Fruit fly (Drosophila melanogaster): ENCODE results near the gene CG14829.

Gene CG14829

dm6 chr3L:7263757-7264516 lies 26.0 kb upstream of the CG14829 start, which contains the start of gene CG14830 (continued):
- TF ChIP-seq pnt (GFP tag; optimal IDR thresholded peaks at IDR 0.05) = no peak
- TF ChIP-seq Blimp-1 (GFP tag; optimal IDR thresholded peaks at IDR 0.05) = peak; percentile 24
- no peak for TF ChIP-seq HLHmδ (GFP tag; optimal IDR thresholded peaks at IDR 0.05)
- TF ChIP-seq CoRest (tag; optimal IDR thresholded peaks at IDR 0.05) = no peak

- TF ChIP-seq Ssrp (tag; optimal IDR thresholded peaks at IDR 0.05) (no peak), Ada2b (GFP tag; IDR thresholded peaks at IDR 0.05) (peak; percentile 25; the same call in 1 of the 2 replicates), fu2 (GFP tag; optimal IDR thresholded peaks at IDR 0.05) (no peak), tap (tag; optimal IDR thresholded peaks at IDR 0.05) (no peak), Dek (tag; optimal IDR thresholded peaks at IDR 0.05) (no peak), caup (GFP tag; optimal IDR thresholded peaks at IDR 0.05; ENCODE audit: severe bottlenecking) (peak; percentile 4), tll (GFP tag; optimal IDR thresholded peaks at IDR 0.05) (no peak), scrt (GFP tag; optimal IDR thresholded peaks at IDR 0.05) (no peak), crp (GFP tag; optimal IDR thresholded peaks at IDR 0.05) (no peak), Atf6 (GFP tag; IDR thresholded peaks at IDR 0.05) (no peak), CG9797 (GFP tag; optimal IDR thresholded peaks at IDR 0.05) (no peak), CG7556 (GFP tag; optimal IDR thresholded peaks at IDR 0.05) (peak; percentile 13), CG2678 (tag; optimal IDR thresholded peaks at IDR 0.05) (peak; percentile 63), Mad (GFP tag; optimal IDR thresholded peaks at IDR 0.05) (no peak), so (GFP tag; IDR thresholded peaks at IDR 0.05) (no peak), CG14710 (tag; optimal IDR thresholded peaks at IDR 0.05) (no peak), Atf-2 (GFP tag; optimal IDR thresholded peaks at IDR 0.05) (no peak), Mrtf (GFP tag; IDR thresholded peaks at IDR 0.05) (no peak), Trl (optimal IDR thresholded peaks at IDR 0.05) (no peak), Trl (GFP tag; optimal IDR thresholded peaks at IDR 0.05) (no peak), CG10431 (GFP tag; optimal IDR thresholded peaks at IDR 0.05) (no peak), CG7839 (tag; optimal IDR thresholded peaks at IDR 0.05) (peak; percentile 59), CrebB (tag; optimal IDR thresholded peaks at IDR 0.05) (no peak), CG30431 (GFP tag; optimal IDR thresholded peaks at IDR 0.05) (no peak), prd (optimal IDR thresholded peaks at IDR 0.05) (no peak), prd (GFP tag; IDR thresholded peaks at IDR 0.05) (peak; percentile 51; the same call in 1 of the 3 replicates), Hr39 (optimal IDR thresholded peaks at IDR 0.05) (no peak), Aef1 (GFP tag; IDR thresholded peaks at IDR 0.05) (no peak; the same call in 2 of the 3 replicates), Oli (tag; optimal IDR thresholded peaks at IDR 0.05) (peak; percentile 13), gsb-n (tag; optimal IDR thresholded peaks at IDR 0.05) (no peak), Awh (GFP tag; IDR thresholded peaks at IDR 0.05) (no peak), slbo (GFP tag; IDR thresholded peaks at IDR 0.05) (peak; percentile 23; the same call in 1 of the 2 replicates), nerfin-1 (tag; optimal IDR thresholded peaks at IDR 0.05) (peak; percentile 27), pita (GFP tag; optimal IDR thresholded peaks at IDR 0.05) (no peak), sens (GFP tag) (peak; percentile 24), sd (tag; optimal IDR thresholded peaks at IDR 0.05) (no peak), unc-4 (GFP tag; IDR thresholded peaks at IDR 0.05; ENCODE audit: partially characterized antibody) (no peak), CG2120 (GFP tag; optimal IDR thresholded peaks at IDR 0.05) (no peak), CG3847 (GFP tag; IDR thresholded peaks at IDR 0.05) (0 out of 2 replicates have a peak, but pooled peaks have one; percentile 15), zfh2 (GFP tag; optimal IDR thresholded peaks at IDR 0.05) (no peak), Hand (GFP tag; optimal IDR thresholded peaks at IDR 0.05) (no peak), Dp (GFP tag; optimal IDR thresholded peaks at IDR 0.05) (no peak), CG8765 (GFP tag; IDR thresholded peaks at IDR 0.05) (no peak), CG17328 (GFP tag; IDR thresholded peaks at IDR 0.05) (0 out of 2 replicates have a peak, but pooled peaks have one; percentile 23)
These were observed 24.5 kb upstream of the CG14829 start for dm6 chr3L:7262471-7262870.
